Comparison of ENCODE assay signal across 3 fruit fly cellular contexts in genomic region chr2L:14245517-14245916, dm6.
TF ChIP-seq lines count a peak whose summit lies in the region.

No protein-coding gene starts in this region.

- TF ChIP-seq CTCF in whole organism, embryonic (GFP tag; optimal IDR thresholded peaks at IDR 0.05; lab: Kevin White, UChicago) = no peak

TF ChIP-seq in whole organism, embryonic, 481 proteins besides CTCF, POLR2A, EP300 and RAD21 (continues in another document):
- peak; percentile 43 to 46 for TF ChIP-seq chif (GFP tag; optimal IDR thresholded peaks at IDR 0.05; lab: Kevin White, UChicago)
- TF ChIP-seq Deaf1 (tag; optimal IDR thresholded peaks at IDR 0.05; lab: Kevin White, UChicago) = peak; percentile 52
- peak; percentile 36; the same call in 1 of the 2 replicates for TF ChIP-seq CG31441 (GFP tag; IDR thresholded peaks at IDR 0.05; lab: Robert Waterston, UW)
- peak; percentile 32 for TF ChIP-seq CG2678 (tag; optimal IDR thresholded peaks at IDR 0.05; lab: Kevin White, UChicago)
- TF ChIP-seq oc (tag; optimal IDR thresholded peaks at IDR 0.05; lab: Kevin White, UChicago) = peak; percentile 77
- peak; percentile 78 for TF ChIP-seq Xrp1 (GFP tag; IDR thresholded peaks at IDR 0.05; lab: Robert Waterston, UW)
- TF ChIP-seq crol (GFP tag; IDR thresholded peaks at IDR 0.05; lab: Robert Waterston, UW) = peak; percentile 89
- peak; percentile 60 for TF ChIP-seq row (GFP tag; IDR thresholded peaks at IDR 0.05; lab: Robert Waterston, UW)
- TF ChIP-seq HHEX (GFP tag; optimal IDR thresholded peaks at IDR 0.05; lab: Kevin White, UChicago) = peak; percentile 16
- TF ChIP-seq Camta (GFP tag; optimal IDR thresholded peaks at IDR 0.05; lab: Kevin White, UChicago) = peak; percentile 28
- peak; percentile 12 for TF ChIP-seq CG12659 (GFP tag; optimal IDR thresholded peaks at IDR 0.05; lab: Kevin White, UChicago)
- no peak for TF ChIP-seq B-H2 (GFP tag; optimal IDR thresholded peaks at IDR 0.05; lab: Kevin White, UChicago)
- peak; percentile 51 for TF ChIP-seq zf30C (GFP tag; optimal IDR thresholded peaks at IDR 0.05; lab: Kevin White, UChicago)
- TF ChIP-seq tgo (GFP tag; IDR thresholded peaks at IDR 0.05; lab: Robert Waterston, UW) = peak; percentile 35; the same call in 1 of the 3 replicates
- TF ChIP-seq org-1 (GFP tag; optimal IDR thresholded peaks at IDR 0.05; lab: Kevin White, UChicago) = peak; percentile 58
- TF ChIP-seq CG14710 (tag; optimal IDR thresholded peaks at IDR 0.05; lab: Kevin White, UChicago) = peak; percentile 30
- 0 out of 3 replicates have a peak, but pooled peaks have one; percentile 18 for TF ChIP-seq B-H1 (GFP tag; IDR thresholded peaks at IDR 0.05; lab: Robert Waterston, UW)
- no peak for TF ChIP-seq Trl (optimal IDR thresholded peaks at IDR 0.05; lab: Kevin White, UChicago)
- no peak for TF ChIP-seq Trl (GFP tag; optimal IDR thresholded peaks at IDR 0.05; lab: Kevin White, UChicago)
- TF ChIP-seq CG7556 (GFP tag; optimal IDR thresholded peaks at IDR 0.05; lab: Kevin White, UChicago) = peak; percentile 55
- TF ChIP-seq CG12769 (tag; optimal IDR thresholded peaks at IDR 0.05; lab: Kevin White, UChicago) = no peak
- TF ChIP-seq tin (GFP tag; optimal IDR thresholded peaks at IDR 0.05; lab: Kevin White, UChicago) = peak; percentile 45
- no peak for TF ChIP-seq dan (GFP tag; IDR thresholded peaks at IDR 0.05; lab: Robert Waterston, UW)
- TF ChIP-seq CG17361 (GFP tag; IDR thresholded peaks at IDR 0.05; lab: Robert Waterston, UW) = peak; percentile 49; the same call in 2 of the 3 replicates
- TF ChIP-seq Oaz (GFP tag; IDR thresholded peaks at IDR 0.05; lab: Robert Waterston, UW) = no peak
- peak; percentile 64 for TF ChIP-seq CG1529 (GFP tag; optimal IDR thresholded peaks at IDR 0.05; lab: Kevin White, UChicago)
- TF ChIP-seq CG15269 (tag; optimal IDR thresholded peaks at IDR 0.05; lab: Kevin White, UChicago) = peak; percentile 30
- TF ChIP-seq CG2875 (GFP tag; optimal IDR thresholded peaks at IDR 0.05; lab: Kevin White, UChicago) = peak; percentile 81
- peak; percentile 16 for TF ChIP-seq jumu (GFP tag; optimal IDR thresholded peaks at IDR 0.05; lab: Kevin White, UChicago)

TF ChIP-seq in whole organism, prepupa, 60 proteins besides CTCF, POLR2A, EP300 and RAD21 (continues in another document):
- TF ChIP-seq CG6276 (GFP tag; optimal IDR thresholded peaks at IDR 0.05; lab: Kevin White, UChicago) (peak; percentile 22), CG11294 (GFP tag; IDR thresholded peaks at IDR 0.05; lab: Robert Waterston, UW) (no peak), CG6163 (GFP tag; IDR thresholded peaks at IDR 0.05; lab: Robert Waterston, UW) (peak; percentile 49; the same call in 1 of the 3 replicates), spab (GFP tag; optimal IDR thresholded peaks at IDR 0.05; lab: Kevin White, UChicago) (no peak), eg (GFP tag; IDR thresholded peaks at IDR 0.05; lab: Robert Waterston, UW) (peak; percentile 49; the same call in 1 of the 3 replicates), acj6 (GFP tag; optimal IDR thresholded peaks at IDR 0.05; lab: Kevin White, UChicago) (peak; percentile 15), Blimp-1 (GFP tag; optimal IDR thresholded peaks at IDR 0.05; lab: Kevin White, UChicago) (peak; percentile 38), CG32006 (GFP tag; optimal IDR thresholded peaks at IDR 0.05; lab: Kevin White, UChicago) (peak; percentile 68), OdsH (GFP tag; optimal IDR thresholded peaks at IDR 0.05; lab: Kevin White, UChicago) (peak; percentile 48), Lpt (GFP tag; optimal IDR thresholded peaks at IDR 0.05; lab: Kevin White, UChicago) (no peak), Sox15 (GFP tag; optimal IDR thresholded peaks at IDR 0.05; lab: Kevin White, UChicago) (peak; percentile 14), CG6808 (GFP tag; optimal IDR thresholded peaks at IDR 0.05; lab: Kevin White, UChicago) (no peak), achi (GFP tag; optimal IDR thresholded peaks at IDR 0.05; lab: Kevin White, UChicago) (peak; percentile 12), fkh (GFP tag; optimal IDR thresholded peaks at IDR 0.05; lab: Kevin White, UChicago) (peak; percentile 48), svp (GFP tag; lab: Kevin White, UChicago) (no peak), CG16779 (tag; optimal IDR thresholded peaks at IDR 0.05; lab: Kevin White, UChicago) (no peak), Hr4 (GFP tag; optimal IDR thresholded peaks at IDR 0.05; lab: Kevin White, UChicago) (peak; percentile 73), CG31627 (GFP tag; optimal IDR thresholded peaks at IDR 0.05; lab: Kevin White, UChicago) (peak; percentile 43), Gug (GFP tag; IDR thresholded peaks at IDR 0.05; lab: Robert Waterston, UW) (0 out of 2 replicates have a peak, but pooled peaks have one; percentile 23), CG6854 (GFP tag; optimal IDR thresholded peaks at IDR 0.05; lab: Kevin White, UChicago) (no peak), topi (GFP tag; optimal IDR thresholded peaks at IDR 0.05; lab: Kevin White, UChicago) (peak; percentile 26), CG15336 (GFP tag; IDR thresholded peaks at IDR 0.05; lab: Robert Waterston, UW) (peak; percentile 66), fd85E (GFP tag; optimal IDR thresholded peaks at IDR 0.05; lab: Kevin White, UChicago) (no peak), CG8319 (GFP tag; optimal IDR thresholded peaks at IDR 0.05; lab: Kevin White, UChicago) (no peak), Met (GFP tag; optimal IDR thresholded peaks at IDR 0.05; lab: Kevin White, UChicago) (no peak), Ets21C (GFP tag; optimal IDR thresholded peaks at IDR 0.05; lab: Kevin White, UChicago) (no peak), Sox14 (GFP tag; optimal IDR thresholded peaks at IDR 0.05; lab: Kevin White, UChicago) (no peak), CG10631 (GFP tag; optimal IDR thresholded peaks at IDR 0.05; lab: Kevin White, UChicago) (no peak), CG34406 (GFP tag; optimal IDR thresholded peaks at IDR 0.05; lab: Kevin White, UChicago) (peak; percentile 34), CG4318 (GFP tag; optimal IDR thresholded peaks at IDR 0.05; lab: Kevin White, UChicago) (peak; percentile 49), vri (GFP tag; optimal IDR thresholded peaks at IDR 0.05; lab: Kevin White, UChicago) (no peak), CG9139 (GFP tag; optimal IDR thresholded peaks at IDR 0.05; lab: Kevin White, UChicago) (no peak), Eip93F (GFP tag; optimal IDR thresholded peaks at IDR 0.05; lab: Kevin White, UChicago) (no peak), Eip78C (GFP tag; lab: Kevin White, UChicago) (peak; percentile 61)

TF ChIP-seq in whole organism, pupa, 21 proteins besides CTCF, POLR2A, EP300 and RAD21:
- TF ChIP-seq CG10348 (GFP tag; IDR thresholded peaks at IDR 0.05; lab: Robert Waterston, UW) (no peak), CG32121 (GFP tag; IDR thresholded peaks at IDR 0.05; lab: Robert Waterston, UW) (peak; percentile 55; the same call in 1 of the 2 replicates), Ets98B (GFP tag; IDR thresholded peaks at IDR 0.05; lab: Robert Waterston, UW) (peak; percentile 54), CG4496 (GFP tag; IDR thresholded peaks at IDR 0.05; lab: Robert Waterston, UW) (0 out of 3 replicates have a peak, but pooled peaks have one; percentile 38), Snoo (tag; optimal IDR thresholded peaks at IDR 0.05; lab: Kevin White, UChicago) (peak; percentile 39), CG12605 (GFP tag; IDR thresholded peaks at IDR 0.05; lab: Robert Waterston, UW) (no peak; the same call in 1 of the 2 replicates)

Comparison
In these comparisons a context has a peak if more than half of its experiments do, and no peak if none do; other contexts are left out.
1. Of the 7 proteins assayed by ChIP-seq in both whole organism, embryonic and whole organism, prepupa: peak only in whole organism, embryonic: Sox102F; only in whole organism, prepupa: Gug and Hr39; in both: Blimp-1; in neither: 3.